Worm (Caenorhabditis elegans): ENCODE measurements around the gene W03A5.2.

W03A5.2 gene

DNA sequence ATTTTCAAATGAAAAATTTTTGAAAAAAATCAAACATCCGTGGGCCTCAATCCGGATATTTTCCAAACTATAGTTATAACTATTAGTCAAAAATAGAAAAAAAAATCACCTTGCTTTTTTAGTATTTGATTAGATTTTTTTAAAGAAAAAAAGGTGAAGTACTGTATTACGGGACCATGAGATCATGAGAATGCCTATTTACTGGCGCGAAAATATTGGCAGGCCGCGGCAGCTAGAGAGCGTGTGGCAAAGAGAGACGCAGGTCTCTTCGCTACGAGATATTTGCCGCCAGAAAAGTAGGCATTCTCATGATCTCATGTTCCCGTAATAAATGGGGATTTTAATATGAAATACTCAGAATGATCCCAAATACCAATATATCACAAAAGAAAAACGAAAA, 836 bp upstream of the W03A5.2 start (continued):
- TF ChIP-seq ceh-2 (tag; optimal IDR thresholded peaks at IDR 0.05): no peak

DNA sequence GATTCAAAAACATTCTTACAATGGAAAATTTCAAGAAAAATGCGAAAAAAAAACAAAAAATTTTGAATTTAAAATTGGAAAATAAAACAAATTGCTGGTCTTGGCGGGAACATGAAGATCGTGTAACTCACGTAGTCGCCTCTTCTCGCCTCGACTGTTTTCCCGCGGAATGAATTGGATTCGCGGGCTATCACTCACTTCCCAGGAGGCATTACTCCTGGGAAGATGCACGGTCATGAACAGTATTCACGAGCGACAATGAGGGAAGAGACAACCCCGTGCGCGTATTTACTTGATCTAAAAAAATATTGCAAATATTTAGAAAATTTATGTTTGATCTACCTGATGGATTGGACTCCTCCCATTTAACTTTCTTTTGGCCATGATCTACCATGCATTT, 480 bp downstream of the W03A5.2 start:
- TF ChIP-seq unc-55 (GFP tag; optimal IDR thresholded peaks at IDR 0.05): no peak
- no peak for TF ChIP-seq ahr-1 (tag; optimal IDR thresholded peaks at IDR 0.05)
- no peak for TF ChIP-seq gmeb-2 (tag; optimal IDR thresholded peaks at IDR 0.05)
- no peak for TF ChIP-seq odd-2 (tag; optimal IDR thresholded peaks at IDR 0.05)
- TF ChIP-seq hlh-30 (tag; optimal IDR thresholded peaks at IDR 0.05; ENCODE audit: insufficient read depth): no peak
- TF ChIP-seq C08G9.2 (tag; optimal IDR thresholded peaks at IDR 0.05): no peak
- no peak for TF ChIP-seq hlh-15 (tag; optimal IDR thresholded peaks at IDR 0.05)
- TF ChIP-seq nfya-1 (tag; optimal IDR thresholded peaks at IDR 0.05): no peak

DNA sequence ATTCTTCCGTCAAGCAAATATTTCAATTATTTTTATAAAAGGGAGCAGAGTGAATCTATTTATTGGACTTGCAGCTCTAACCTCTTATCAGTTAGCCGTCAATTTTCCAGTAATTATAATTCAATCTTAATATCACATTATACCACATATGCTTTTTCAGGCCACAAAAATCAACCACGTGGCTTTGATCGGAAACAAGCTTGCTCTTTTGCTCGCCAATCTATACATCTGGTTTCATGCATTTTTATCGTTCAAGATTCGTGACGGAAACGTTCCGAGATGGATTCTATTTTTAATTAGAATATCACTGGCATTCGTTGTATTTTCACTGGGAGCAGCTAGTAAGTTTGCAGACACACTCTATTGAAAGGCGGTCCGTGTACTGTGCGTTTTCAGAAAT, 1.2 kb downstream of the W03A5.2 start:
- no peak for TF ChIP-seq pros-1 (tag; optimal IDR thresholded peaks at IDR 0.05)
- TF ChIP-seq unc-86 (tag; optimal IDR thresholded peaks at IDR 0.05): no peak
- no peak for TF ChIP-seq fkh-10 (GFP tag; optimal IDR thresholded peaks at IDR 0.05)
- no peak for TF ChIP-seq fkh-6 (tag; optimal IDR thresholded peaks at IDR 0.05)
- no peak for TF ChIP-seq lin-11 (tag; optimal IDR thresholded peaks at IDR 0.05)
- no peak for TF ChIP-seq ahr-1 (tag; optimal IDR thresholded peaks at IDR 0.05)
- no peak for TF ChIP-seq ceh-48 (tag; optimal IDR thresholded peaks at IDR 0.05)
- TF ChIP-seq K09A11.1 (tag; optimal IDR thresholded peaks at IDR 0.05; ENCODE audit: insufficient read depth): no peak
- TF ChIP-seq T23F11.4 (GFP tag; optimal IDR thresholded peaks at IDR 0.05): no peak
- no peak for TF ChIP-seq dmd-4 (tag; optimal IDR thresholded peaks at IDR 0.05; ENCODE audit: borderline replicate concordance)
- no peak for TF ChIP-seq tbx-2 (tag; optimal IDR thresholded peaks at IDR 0.05)
- TF ChIP-seq ceh-18 (tag; optimal IDR thresholded peaks at IDR 0.05): no peak
- no peak for TF ChIP-seq nhr-11 (tag; optimal IDR thresholded peaks at IDR 0.05)
- no peak for TF ChIP-seq rnt-1 (tag; optimal IDR thresholded peaks at IDR 0.05)
- no peak for TF ChIP-seq hlh-15 (tag; optimal IDR thresholded peaks at IDR 0.05)
- TF ChIP-seq elt-2 (tag; optimal IDR thresholded peaks at IDR 0.05): no peak
- no peak for TF ChIP-seq Y22D7AL.16 (tag; optimal IDR thresholded peaks at IDR 0.05)
- no peak for TF ChIP-seq pax-1 (tag; optimal IDR thresholded peaks at IDR 0.05)
- no peak for TF ChIP-seq F13H6.1 (tag; optimal IDR thresholded peaks at IDR 0.05)

DNA sequence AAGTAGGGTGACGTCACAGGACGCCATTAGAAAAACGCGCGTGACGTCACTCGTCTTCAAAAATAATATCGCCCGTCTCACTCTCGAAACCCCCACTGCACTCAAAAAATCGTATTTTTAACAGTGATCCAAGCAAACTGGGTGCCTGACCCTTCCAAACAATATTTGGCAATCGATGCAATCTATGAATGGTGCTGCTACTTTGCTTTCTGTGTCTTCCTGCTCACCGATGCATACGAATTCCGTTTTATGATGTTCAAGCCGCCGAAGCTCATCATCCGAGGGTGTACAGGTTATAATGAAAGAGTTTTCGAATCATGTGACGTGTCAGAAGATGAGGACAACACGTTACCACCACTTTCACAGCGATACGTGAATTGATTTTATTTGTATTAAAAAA, 1.8 kb downstream of the W03A5.2 start, which contains the start of gene W03A5.1:
Gene W03A5.1, plus strand, starts transcription at position 301 of the 400 bp plus-strand sequence.
- TF ChIP-seq dmd-4 (tag; optimal IDR thresholded peaks at IDR 0.05; ENCODE audit: borderline replicate concordance) (no peak), unc-86 (tag; optimal IDR thresholded peaks at IDR 0.05) (no peak), tbx-7 (tag; optimal IDR thresholded peaks at IDR 0.05) (no peak), nfya-1 (tag; optimal IDR thresholded peaks at IDR 0.05) (no peak), unc-55 (GFP tag; optimal IDR thresholded peaks at IDR 0.05) (no peak), ref-2 (tag; optimal IDR thresholded peaks at IDR 0.05) (no peak), sox-2 (GFP tag; IDR thresholded peaks at IDR 0.05) (no peak), ceh-19 (GFP tag; optimal IDR thresholded peaks at IDR 0.05) (no peak), lim-6 (tag; optimal IDR thresholded peaks at IDR 0.05) (no peak), ceh-9 (tag; optimal IDR thresholded peaks at IDR 0.05) (no peak), Y22D7AL.16 (tag; optimal IDR thresholded peaks at IDR 0.05) (no peak), gmeb-2 (tag; optimal IDR thresholded peaks at IDR 0.05) (no peak), syd-9 (tag; optimal IDR thresholded peaks at IDR 0.05) (no peak), pax-1 (tag; optimal IDR thresholded peaks at IDR 0.05) (no peak), ceh-48 (tag; optimal IDR thresholded peaks at IDR 0.05) (no peak), pros-1 (tag; optimal IDR thresholded peaks at IDR 0.05) (no peak), elt-2 (tag; optimal IDR thresholded peaks at IDR 0.05) (no peak), pqm-1 (tag; optimal IDR thresholded peaks at IDR 0.05) (no peak)

DNA sequence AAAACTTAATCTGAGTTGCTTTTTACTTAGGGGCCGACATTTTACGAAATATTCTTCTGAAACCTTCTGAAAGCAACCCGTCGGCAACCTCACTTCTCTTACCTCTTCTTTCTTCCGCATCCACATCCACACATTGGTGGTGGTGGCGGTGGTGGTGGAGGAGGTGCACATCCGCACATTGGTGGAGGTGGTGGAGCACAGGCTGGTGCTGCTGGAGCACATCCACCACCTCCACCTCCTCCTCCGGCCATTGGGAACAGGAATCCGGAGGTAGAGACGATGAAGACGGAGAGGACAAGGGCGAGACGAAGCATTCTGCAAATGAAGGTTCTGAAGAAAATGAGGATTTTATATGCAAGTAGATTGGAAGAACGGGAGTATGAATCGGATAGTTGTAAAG, 7.8 kb downstream of the W03A5.2 start, which contains the start of gene grl-22:
Gene grl-22, minus strand, starts transcription at position 332 of the 400 bp plus-strand sequence.
- TF ChIP-seq K09A11.1 (tag; optimal IDR thresholded peaks at IDR 0.05; ENCODE audit: insufficient read depth): no peak
- no peak for TF ChIP-seq ztf-16 (tag; optimal IDR thresholded peaks at IDR 0.05)
- no peak for TF ChIP-seq dve-1 (tag; optimal IDR thresholded peaks at IDR 0.05)
- TF ChIP-seq unc-42 (tag; optimal IDR thresholded peaks at IDR 0.05): no peak
- no peak for TF ChIP-seq ceh-31 (tag; optimal IDR thresholded peaks at IDR 0.05)
- no peak for TF ChIP-seq pat-9 (tag; optimal IDR thresholded peaks at IDR 0.05)
- no peak for TF ChIP-seq ceh-24 (tag; optimal IDR thresholded peaks at IDR 0.05)
- no peak for TF ChIP-seq lim-6 (tag; optimal IDR thresholded peaks at IDR 0.05)
- no peak for TF ChIP-seq mec-3 (tag; optimal IDR thresholded peaks at IDR 0.05; ENCODE audit: borderline replicate concordance)
- TF ChIP-seq T23F11.4 (GFP tag; optimal IDR thresholded peaks at IDR 0.05): no peak
- TF ChIP-seq pha-2 (tag; optimal IDR thresholded peaks at IDR 0.05): no peak
- TF ChIP-seq ceh-19 (GFP tag; optimal IDR thresholded peaks at IDR 0.05): no peak
- TF ChIP-seq hlh-6 (tag; optimal IDR thresholded peaks at IDR 0.05): no peak
- no peak for TF ChIP-seq elt-2 (tag; optimal IDR thresholded peaks at IDR 0.05)
- TF ChIP-seq Y22D7AL.16 (tag; optimal IDR thresholded peaks at IDR 0.05): no peak
- no peak for TF ChIP-seq madf-2 (tag; optimal IDR thresholded peaks at IDR 0.05)
- no peak for TF ChIP-seq K02D7.2 (tag; optimal IDR thresholded peaks at IDR 0.05)
- no peak for TF ChIP-seq pax-1 (tag; optimal IDR thresholded peaks at IDR 0.05)
